Fruit fly (Drosophila melanogaster): ENCODE results near the gene Hsp67Bc.

Hsp67Bc gene

DNA sequence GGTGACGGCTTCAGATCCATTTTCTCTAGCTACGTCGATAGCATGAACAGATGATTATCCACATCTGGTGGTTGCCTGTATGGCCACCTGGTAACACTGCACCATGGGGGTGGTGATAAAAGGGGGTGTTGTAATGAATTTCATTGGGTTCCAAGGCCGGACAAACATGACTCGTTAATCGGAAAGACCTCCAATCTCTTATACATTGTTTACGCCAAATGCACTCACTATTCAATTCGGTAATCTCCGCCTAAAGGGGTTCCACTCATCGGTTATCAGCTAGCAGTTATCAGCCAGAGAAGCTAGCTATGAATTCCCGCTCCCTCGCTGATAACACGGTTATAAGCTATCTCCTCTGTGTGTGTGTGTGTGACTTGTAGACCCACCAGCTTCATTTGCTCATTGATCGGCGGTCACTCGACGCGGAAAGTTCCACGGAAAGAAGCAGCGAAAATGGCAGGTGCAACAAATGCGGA is 12.0 kb downstream of the Hsp67Bc start, which contains the start of gene Pdxk (continued):
- no peak for TF ChIP-seq CG8944 (GFP tag; optimal IDR thresholded peaks at IDR 0.05)
- TF ChIP-seq ro (GFP tag; IDR thresholded peaks at IDR 0.05): no peak
- peak; percentile 41 for TF ChIP-seq Dp (GFP tag; optimal IDR thresholded peaks at IDR 0.05)
- no peak for TF ChIP-seq az2 (GFP tag; optimal IDR thresholded peaks at IDR 0.05)
- TF ChIP-seq dmrt99B (tag; optimal IDR thresholded peaks at IDR 0.05): no peak
- TF ChIP-seq zen (tag; optimal IDR thresholded peaks at IDR 0.05): no peak
- TF ChIP-seq Blimp-1 (GFP tag; optimal IDR thresholded peaks at IDR 0.05): no peak
- no peak for TF ChIP-seq D19B (GFP tag; optimal IDR thresholded peaks at IDR 0.05)
- TF ChIP-seq fu2 (GFP tag; optimal IDR thresholded peaks at IDR 0.05): no peak
- peak; percentile 74 for TF ChIP-seq cg (GFP tag; optimal IDR thresholded peaks at IDR 0.05)
- TF ChIP-seq CG7987 (GFP tag; optimal IDR thresholded peaks at IDR 0.05): peak; percentile 52
- no peak for TF ChIP-seq CG7556 (GFP tag; optimal IDR thresholded peaks at IDR 0.05)
- TF ChIP-seq Poxn (GFP tag; IDR thresholded peaks at IDR 0.05): no peak
- no peak for TF ChIP-seq aop (GFP tag; IDR thresholded peaks at IDR 0.05)
- no peak for TF ChIP-seq Bdp1 (GFP tag; optimal IDR thresholded peaks at IDR 0.05)
- TF ChIP-seq NfI (GFP tag; optimal IDR thresholded peaks at IDR 0.05): no peak
- TF ChIP-seq CG14710 (tag; optimal IDR thresholded peaks at IDR 0.05): peak; percentile 25
- TF ChIP-seq rib (GFP tag; IDR thresholded peaks at IDR 0.05): no peak
- no peak for TF ChIP-seq CG10321 (GFP tag; IDR thresholded peaks at IDR 0.05)
- TF ChIP-seq grn (GFP tag; optimal IDR thresholded peaks at IDR 0.05): peak; percentile 71
- no peak for TF ChIP-seq run (tag; optimal IDR thresholded peaks at IDR 0.05)
- TF ChIP-seq CG31224 (GFP tag; IDR thresholded peaks at IDR 0.05): no peak
- no peak for TF ChIP-seq Hand (GFP tag; optimal IDR thresholded peaks at IDR 0.05)
- peak; percentile 97 for TF ChIP-seq ftz-f1 (GFP tag; optimal IDR thresholded peaks at IDR 0.05)
- no peak for TF ChIP-seq salm (tag; optimal IDR thresholded peaks at IDR 0.05)
- TF ChIP-seq mld (GFP tag; IDR thresholded peaks at IDR 0.05; ENCODE audit: partially characterized antibody): no peak
- peak; percentile 24 for TF ChIP-seq Jarid2 (GFP tag; optimal IDR thresholded peaks at IDR 0.05)
- TF ChIP-seq NC2α (GFP tag; optimal IDR thresholded peaks at IDR 0.05): no peak
- no peak for TF ChIP-seq phol (tag; optimal IDR thresholded peaks at IDR 0.05)
- no peak for TF ChIP-seq CG10209 (GFP tag; optimal IDR thresholded peaks at IDR 0.05)
- no peak for TF ChIP-seq trh (GFP tag; optimal IDR thresholded peaks at IDR 0.05)
- no peak for TF ChIP-seq CG33557 (GFP tag; optimal IDR thresholded peaks at IDR 0.05)
- TF ChIP-seq ci (GFP tag; IDR thresholded peaks at IDR 0.05): no peak
- no peak for TF ChIP-seq vnd (GFP tag; IDR thresholded peaks at IDR 0.05; ENCODE audit: partially characterized antibody)
- no peak for TF ChIP-seq CG9932 (GFP tag; IDR thresholded peaks at IDR 0.05)
- no peak for TF ChIP-seq CG11398 (GFP tag; optimal IDR thresholded peaks at IDR 0.05)
- no peak for TF ChIP-seq Ada2b (GFP tag; IDR thresholded peaks at IDR 0.05)
- no peak for TF ChIP-seq CG15479 (GFP tag; optimal IDR thresholded peaks at IDR 0.05)
- no peak for TF ChIP-seq CG7745 (tag; optimal IDR thresholded peaks at IDR 0.05)
- no peak for TF ChIP-seq CG42726 (GFP tag; IDR thresholded peaks at IDR 0.05; ENCODE audit: partially characterized antibody)
- TF ChIP-seq sna (GFP tag; IDR thresholded peaks at IDR 0.05; ENCODE audit: partially characterized antibody): 0 out of 2 replicates have a peak, but pooled peaks have one; percentile 34
- no peak for TF ChIP-seq dimm (GFP tag; IDR thresholded peaks at IDR 0.05)
- no peak for TF ChIP-seq da (GFP tag; optimal IDR thresholded peaks at IDR 0.05)
- no peak for TF ChIP-seq CkIIα-i1 (GFP tag; IDR thresholded peaks at IDR 0.05)
- no peak for TF ChIP-seq HLH54F (GFP tag; optimal IDR thresholded peaks at IDR 0.05)
- TF ChIP-seq zen2 (GFP tag; IDR thresholded peaks at IDR 0.05; ENCODE audit: partially characterized antibody): no peak
- TF ChIP-seq sob (GFP tag; IDR thresholded peaks at IDR 0.05): peak; percentile 38; the same call in 1 of the 2 replicates
- TF ChIP-seq CG17385 (GFP tag; optimal IDR thresholded peaks at IDR 0.05): peak; percentile 32
- TF ChIP-seq grau (tag; optimal IDR thresholded peaks at IDR 0.05): no peak
- TF ChIP-seq Lpt (GFP tag; optimal IDR thresholded peaks at IDR 0.05): no peak
- TF ChIP-seq row (GFP tag; IDR thresholded peaks at IDR 0.05): peak; percentile 48; the same call in 2 of the 3 replicates

Measured in whole organism, embryonic.